Fruit fly (Drosophila melanogaster): Measurements from ENCODE around the gene Nnk.
A peak's percentile ranks its signal among the peaks of the same experiment; 100 is the strongest.

The Nnk gene

dm6 chr3R:17818803-17819202 lies 13.8 kb upstream of the Nnk start (continued):
- TF ChIP-seq ken (GFP tag; IDR thresholded peaks at IDR 0.05), result no peak
- peak; percentile 12 for TF ChIP-seq ind (GFP tag; optimal IDR thresholded peaks at IDR 0.05)
- no peak for TF ChIP-seq run (tag; optimal IDR thresholded peaks at IDR 0.05)
- no peak for TF ChIP-seq CG13775 (GFP tag; optimal IDR thresholded peaks at IDR 0.05)
- TF ChIP-seq Awh (GFP tag; IDR thresholded peaks at IDR 0.05), result no peak
- TF ChIP-seq CkIIα-i1 (GFP tag; IDR thresholded peaks at IDR 0.05), result no peak
- no peak for TF ChIP-seq seq (GFP tag; IDR thresholded peaks at IDR 0.05)
- peak; percentile 43 for TF ChIP-seq NfI (GFP tag; optimal IDR thresholded peaks at IDR 0.05)
- no peak for TF ChIP-seq Ada2b (GFP tag; IDR thresholded peaks at IDR 0.05)
- TF ChIP-seq CG3995 (GFP tag; optimal IDR thresholded peaks at IDR 0.05), result no peak
- TF ChIP-seq Dad (GFP tag; optimal IDR thresholded peaks at IDR 0.05), result no peak
- TF ChIP-seq Fer1 (GFP tag; optimal IDR thresholded peaks at IDR 0.05), result peak; percentile 19
- TF ChIP-seq CG10979 (tag; optimal IDR thresholded peaks at IDR 0.05), result no peak
- TF ChIP-seq CG12744 (GFP tag; optimal IDR thresholded peaks at IDR 0.05), result no peak
- no peak for TF ChIP-seq ara (GFP tag; IDR thresholded peaks at IDR 0.05)
- TF ChIP-seq Dbx (GFP tag; IDR thresholded peaks at IDR 0.05), result no peak
- no peak for TF ChIP-seq jigr1 (GFP tag; IDR thresholded peaks at IDR 0.05)
- TF ChIP-seq Asciz (GFP tag; optimal IDR thresholded peaks at IDR 0.05), result no peak
- no peak for TF ChIP-seq bbx (GFP tag; IDR thresholded peaks at IDR 0.05; ENCODE audit: partially characterized antibody)
- TF ChIP-seq lov (optimal IDR thresholded peaks at IDR 0.05), result no peak
- no peak for TF ChIP-seq lov (GFP tag; IDR thresholded peaks at IDR 0.05)
- TF ChIP-seq CG9609 (GFP tag; optimal IDR thresholded peaks at IDR 0.05), result no peak
- no peak for TF ChIP-seq Poxn (GFP tag; IDR thresholded peaks at IDR 0.05)
- no peak for TF ChIP-seq ham (GFP tag; IDR thresholded peaks at IDR 0.05)
- TF ChIP-seq hbn (GFP tag; IDR thresholded peaks at IDR 0.05; ENCODE audit: partially characterized antibody), result no peak
- no peak for TF ChIP-seq CG11093 (GFP tag; IDR thresholded peaks at IDR 0.05)
- no peak for TF ChIP-seq CG3838 (GFP tag; optimal IDR thresholded peaks at IDR 0.05)
- TF ChIP-seq CG2889 (GFP tag; IDR thresholded peaks at IDR 0.05), result no peak
- no peak for TF ChIP-seq CG15011 (GFP tag; optimal IDR thresholded peaks at IDR 0.05)
- TF ChIP-seq Med (GFP tag), result no peak
- TF ChIP-seq Deaf1 (tag; optimal IDR thresholded peaks at IDR 0.05), result no peak
- TF ChIP-seq E2f1 (GFP tag; IDR thresholded peaks at IDR 0.05), result 0 out of 2 replicates have a peak, but pooled peaks have one; percentile 14
- TF ChIP-seq CG7963 (GFP tag; IDR thresholded peaks at IDR 0.05; ENCODE audit: partially characterized antibody), result no peak
- TF ChIP-seq otp (GFP tag; IDR thresholded peaks at IDR 0.05), result no peak
- no peak for TF ChIP-seq CG3163 (GFP tag; optimal IDR thresholded peaks at IDR 0.05)
- TF ChIP-seq CG12942 (GFP tag; optimal IDR thresholded peaks at IDR 0.05), result no peak
- TF ChIP-seq Sox102F (GFP tag; optimal IDR thresholded peaks at IDR 0.05), result peak; percentile 40
- TF ChIP-seq CG34224 (GFP tag; IDR thresholded peaks at IDR 0.05; ENCODE audit: partially characterized antibody), result no peak
- TF ChIP-seq CG5245 (GFP tag; optimal IDR thresholded peaks at IDR 0.05), result no peak
- no peak for TF ChIP-seq Side (GFP tag; optimal IDR thresholded peaks at IDR 0.05)
- no peak for TF ChIP-seq Xrp1 (GFP tag; IDR thresholded peaks at IDR 0.05)
- TF ChIP-seq CG17829 (tag; optimal IDR thresholded peaks at IDR 0.05), result no peak
- TF ChIP-seq tio (GFP tag; optimal IDR thresholded peaks at IDR 0.05), result no peak
- TF ChIP-seq NK7.1 (GFP tag; optimal IDR thresholded peaks at IDR 0.05), result no peak
- TF ChIP-seq az2 (GFP tag; optimal IDR thresholded peaks at IDR 0.05), result no peak
- TF ChIP-seq CG6272 (GFP tag; IDR thresholded peaks at IDR 0.05), result no peak
- peak; percentile 55 for TF ChIP-seq PHDP (tag; optimal IDR thresholded peaks at IDR 0.05)
- TF ChIP-seq Rx (GFP tag; IDR thresholded peaks at IDR 0.05), result no peak; the same call in 1 of the 2 replicates
- no peak for TF ChIP-seq Neu2 (GFP tag; optimal IDR thresholded peaks at IDR 0.05; ENCODE audit: borderline replicate concordance)
- TF ChIP-seq CG2116 (GFP tag; optimal IDR thresholded peaks at IDR 0.05), result no peak
- no peak for TF ChIP-seq Dref (GFP tag; IDR thresholded peaks at IDR 0.05)
- TF ChIP-seq sens (GFP tag), result no peak
- no peak for TF ChIP-seq ato (GFP tag; IDR thresholded peaks at IDR 0.05; ENCODE audit: partially characterized antibody)
